Worm (Caenorhabditis elegans) whole organism, young adult: ENCODE measurements around the gene C49A9.10.

Experiments
- B0019.2 ChIP-seq: fragments of 200-800 bp; sonication (Bioruptor generic); conservative IDR thresholded peaks from 2 replicates; pipeline ENCODE4 v1.3.6; 2022; ENCODE audit warnings: missing genetic modification reagents, missing genetic modification characterization, missing compliant biosample characterization
- F10E7.11 ChIP-seq: sonication (generic microtip); optimal IDR thresholded peaks from 2 replicates; lab custom pipeline; 2017; ENCODE audit warnings: mild to moderate bottlenecking, missing genetic modification characterization, moderate library complexity, missing compliant biosample characterization
- F33H1.4 ChIP-seq: fragments of 200-800 bp; sonication (Bioruptor generic); IDR thresholded peaks from 2 replicates; pipeline ENCODE4 v1.3.6; 2022; ENCODE audit warnings: missing genetic modification reagents, missing genetic modification characterization, missing compliant biosample characterization
- F39B2.1 ChIP-seq: fragments of 200-800 bp; sonication (Bioruptor generic); IDR thresholded peaks from 2 replicates; pipeline ENCODE4 v1.3.6; 2022; ENCODE audit warnings: missing genetic modification reagents, missing genetic modification characterization, missing compliant biosample characterization
- F55B11.4 ChIP-seq: sonication (generic microtip); optimal IDR thresholded peaks from 2 replicates; lab custom pipeline; 2016; ENCODE audit warnings: missing compliant biosample characterization, missing genetic modification characterization, borderline replicate concordance; ENCODE audit not compliant: insufficient read depth
- atf-7 ChIP-seq: sonication (generic microtip); optimal IDR thresholded peaks from 2 replicates; lab custom pipeline; 2017; ENCODE audit warnings: mild to moderate bottlenecking, missing genetic modification characterization, missing compliant biosample characterization
- bed-1 ChIP-seq: fragments of 200-800 bp; sonication (Bioruptor generic); IDR thresholded peaks from 2 replicates; pipeline ENCODE4 v1.3.6; 2022; ENCODE audit warnings: missing genetic modification reagents, missing genetic modification characterization, missing compliant biosample characterization
- ccch-3 ChIP-seq: fragments of 200-800 bp; sonication (Bioruptor generic); optimal IDR thresholded peaks from 2 replicates; lab custom pipeline; 2018; ENCODE audit warnings: mild to moderate bottlenecking, missing genetic modification characterization, missing compliant biosample characterization
- chd-7 ChIP-seq: sonication (generic microtip); optimal IDR thresholded peaks from 2 replicates; lab custom pipeline; 2016; ENCODE audit warnings: mild to moderate bottlenecking, missing genetic modification characterization, moderate library complexity, missing compliant biosample characterization
- dox-1 ChIP-seq: fragments of 200-800 bp; sonication (Bioruptor generic); IDR thresholded peaks from 2 replicates; pipeline ENCODE4 v1.3.6; 2022; ENCODE audit warnings: missing genetic modification reagents, missing genetic modification characterization, missing compliant biosample characterization
- hmg-1.2 ChIP-seq: fragments of 200-800 bp; sonication (Bioruptor generic); IDR thresholded peaks from 2 replicates; pipeline ENCODE4 v1.3.6; 2022; ENCODE audit warnings: missing genetic modification reagents, missing genetic modification characterization, missing compliant biosample characterization
- lin-54 ChIP-seq: fragments of 200-800 bp; sonication (Bioruptor generic); optimal IDR thresholded peaks from 2 replicates; lab custom pipeline; 2018; ENCODE audit warnings: mild to moderate bottlenecking, missing genetic modification characterization, missing compliant biosample characterization
- nfya-1 ChIP-seq: sonication (generic microtip); optimal IDR thresholded peaks from 2 replicates; lab custom pipeline; 2017; ENCODE audit warnings: antibody characterized with exemption, missing compliant biosample characterization, missing genetic modification characterization, borderline replicate concordance; ENCODE audit not compliant: insufficient read depth
- nfya-2 ChIP-seq: fragments of 200-800 bp; sonication (Bioruptor generic); IDR thresholded peaks from 2 replicates; pipeline ENCODE4 v1.3.6; 2022; ENCODE audit warnings: missing genetic modification reagents, missing genetic modification characterization, missing compliant biosample characterization
- nhr-27 ChIP-seq: fragments of 200-800 bp; sonication (Bioruptor generic); optimal IDR thresholded peaks from 2 replicates; lab custom pipeline; 2018; ENCODE audit warnings: mild to moderate bottlenecking, missing genetic modification characterization, moderate library complexity, missing compliant biosample characterization
- pha-4 ChIP-seq: fragments of 150-350 bp; sonication (generic microtip); optimal IDR thresholded peaks from 2 replicates; lab custom pipeline; 2014; ENCODE audit warnings: missing biosample characterization, missing genetic modification reagents, missing genetic modification characterization
- rcor-1 ChIP-seq: fragments of 200-800 bp; sonication (Bioruptor generic); IDR thresholded peaks from 2 replicates; pipeline ENCODE4 v1.3.6; 2022; ENCODE audit warnings: missing genetic modification reagents, missing genetic modification characterization, missing compliant biosample characterization
- repo-1 ChIP-seq: sonication (generic microtip); optimal IDR thresholded peaks from 2 replicates; lab custom pipeline; 2017; ENCODE audit warnings: mild to moderate bottlenecking, missing genetic modification characterization, missing compliant biosample characterization
- snpc-1.1 ChIP-seq: sonication (generic microtip); optimal IDR thresholded peaks from 2 replicates; lab custom pipeline; 2017; ENCODE audit warnings: missing genetic modification characterization, mild to moderate bottlenecking, missing compliant biosample characterization, antibody characterized with exemption, moderate library complexity, missing genotype, missing genetic modification reagents; ENCODE audit not compliant: insufficient read depth
- snpc-1.3 ChIP-seq: sonication (generic microtip); optimal IDR thresholded peaks from 2 replicates; lab custom pipeline; 2017; ENCODE audit warnings: missing genetic modification characterization, mild to moderate bottlenecking, missing compliant biosample characterization, antibody characterized with exemption, moderate library complexity, missing genotype, missing genetic modification reagents; ENCODE audit not compliant: insufficient read depth
- snpc-4 ChIP-seq, 5 experiments: fragments of 150-350 bp in 1 of 5; sonication (generic microtip) in 4 of 5; optimal IDR thresholded peaks; 2 replicates each; lab custom pipeline; 2014 to 2018; ENCODE audit warnings: missing genetic modification characterization in 5 of 5, missing biosample characterization in 3 of 5, antibody characterized with exemption in 2 of 5, mild to moderate bottlenecking in 2 of 5, missing compliant biosample characterization in 2 of 5, missing genotype in 2 of 5, moderate library complexity in 2 of 5, missing genetic modification reagents in 1 of 5
- tbp1 ChIP-seq: fragments of 200-800 bp; sonication (Bioruptor generic); optimal IDR thresholded peaks from 2 replicates; lab custom pipeline; 2018; ENCODE audit warnings: mild to moderate bottlenecking, missing genetic modification characterization, missing compliant biosample characterization
- unc-130 ChIP-seq: sonication (generic microtip); optimal IDR thresholded peaks from 2 replicates; lab custom pipeline; 2016; ENCODE audit warnings: missing genetic modification reagents, missing genetic modification characterization, missing compliant biosample characterization
- xnd-1 ChIP-seq: sonication (generic microtip); optimal IDR thresholded peaks from 2 replicates; lab custom pipeline; 2016; ENCODE audit warnings: missing genotype, missing genetic modification reagents, missing genetic modification characterization, missing compliant biosample characterization
- zim-3 ChIP-seq: sonication (generic microtip); optimal IDR thresholded peaks from 2 replicates; lab custom pipeline; 2017; ENCODE audit warnings: mild to moderate bottlenecking, missing genetic modification characterization, moderate library complexity, missing compliant biosample characterization
- ztf-3 ChIP-seq: fragments of 200-800 bp; sonication (Bioruptor generic); optimal IDR thresholded peaks from 2 replicates; lab custom pipeline; 2018; ENCODE audit warnings: mild to moderate bottlenecking, missing genetic modification characterization, missing compliant biosample characterization

Gene C49A9.10

ce11 chrIV:6159616-6160015 lies 46.5 kb downstream of the C49A9.10 start:
- TF ChIP-seq ztf-3 (GFP tag; lab: Kevin White, UChicago) = no peak
- TF ChIP-seq F39B2.1 (GFP tag; lab: Robert Waterston, UW) = no peak
- TF ChIP-seq nfya-2 (GFP tag; lab: Robert Waterston, UW) = no peak
- no peak for TF ChIP-seq nhr-27
- no peak for TF ChIP-seq repo-1
- no peak for TF ChIP-seq rcor-1 (GFP tag; lab: Robert Waterston, UW)
- no peak for TF ChIP-seq lin-54 (GFP tag; lab: Kevin White, UChicago)
- no peak for TF ChIP-seq ccch-3 (GFP tag; lab: Kevin White, UChicago)
- TF ChIP-seq nfya-1 (tag; lab: Kevin White, UChicago) = no peak
- TF ChIP-seq chd-7 (tag; lab: Kevin White, UChicago) = no peak
- TF ChIP-seq atf-7 (tag; lab: Kevin White, UChicago) = no peak
- TF ChIP-seq zim-3 = no peak
- TF ChIP-seq pha-4 (tag; lab: Kevin White, UChicago) = no peak
- TF ChIP-seq F10E7.11 (tag; lab: Kevin White, UChicago) = no peak
- TF ChIP-seq B0019.2 = no peak
- TF ChIP-seq, all 124 proteins: peak for 0

ce11 chrIV:6156833-6157232 lies 49.3 kb downstream of the C49A9.10 start, which contains the start of gene C11D2.4:
C11D2.4 (minus strand) TSS chrIV:6156960.
- TF ChIP-seq zim-3 (no peak), ccch-3 (GFP tag; lab: Kevin White, UChicago) (no peak), tbp1 (peak; percentile 21), atf-7 (tag; lab: Kevin White, UChicago) (no peak), snpc-4 (GFP tag; optimal IDR thresholded peaks at IDR 0.05; lab: Kevin White, UChicago) (peak; percentile 50), snpc-4 (tag; optimal IDR thresholded peaks at IDR 0.05; lab: Kevin White, UChicago) (peak; percentile 22 to 84 (median 80)), bed-1 (GFP tag; lab: Robert Waterston, UW) (no peak), snpc-1.1 (tag; lab: Kevin White, UChicago) (no peak), snpc-1.3 (tag; lab: Kevin White, UChicago) (peak; percentile 36), unc-130 (GFP tag; lab: Kevin White, UChicago) (no peak), dox-1 (no peak), F55B11.4 (tag; lab: Kevin White, UChicago) (no peak), xnd-1 (tag; lab: Kevin White, UChicago) (no peak), hmg-1.2 (GFP tag; lab: Robert Waterston, UW) (peak; percentile 98), F33H1.4 (GFP tag; lab: Robert Waterston, UW) (no peak)
